Worm (Caenorhabditis elegans): ENCODE data around the gene B0416.5.

Gene B0416.5

ce11 chrX:9259552-9259951, 11.1 kb downstream of the B0416.5 start, which contains the start of gene F18G5.1:
F18G5.1 (plus strand) TSS chrX:9259852.
- TF ChIP-seq hmg-11 (tag; optimal IDR thresholded peaks at IDR 0.05) (no peak), unc-62 (GFP tag; optimal IDR thresholded peaks at IDR 0.05) (no peak), sea-2 (GFP tag; optimal IDR thresholded peaks at IDR 0.05) (no peak)

- TF ChIP-seq tbx-2 (tag; optimal IDR thresholded peaks at IDR 0.05) (no peak), pqm-1 (tag; optimal IDR thresholded peaks at IDR 0.05) (no peak), lin-39 (tag; optimal IDR thresholded peaks at IDR 0.05) (no peak), nhr-12 (tag; optimal IDR thresholded peaks at IDR 0.05) (no peak), elt-3 (tag; optimal IDR thresholded peaks at IDR 0.05) (no peak), nhr-237 (tag; optimal IDR thresholded peaks at IDR 0.05) (no peak), skn-1 (tag; optimal IDR thresholded peaks at IDR 0.05) (no peak), nfya-1 (tag; optimal IDR thresholded peaks at IDR 0.05; ENCODE audit: insufficient read depth) (no peak), ceh-28 (tag; optimal IDR thresholded peaks at IDR 0.05) (no peak), ama-1 (optimal IDR thresholded peaks at IDR 0.05) (no peak), ceh-16 (tag; optimal IDR thresholded peaks at IDR 0.05) (no peak), egl-27 (tag; optimal IDR thresholded peaks at IDR 0.05) (no peak), fos-1 (tag; optimal IDR thresholded peaks at IDR 0.05) (no peak), nhr-76 (tag; optimal IDR thresholded peaks at IDR 0.05) (no peak), nhr-28 (tag; optimal IDR thresholded peaks at IDR 0.05) (no peak), egl-5 (tag; optimal IDR thresholded peaks at IDR 0.05) (no peak), lsy-12 (tag; optimal IDR thresholded peaks at IDR 0.05) (no peak), nhr-11 (tag; optimal IDR thresholded peaks at IDR 0.05) (no peak)
Observed at ce11 chrX:9255993-9256392, 14.7 kb downstream of the B0416.5 start.

- no peak for TF ChIP-seq egl-5 (tag; optimal IDR thresholded peaks at IDR 0.05)
- TF ChIP-seq nhr-43 (tag; optimal IDR thresholded peaks at IDR 0.05; ENCODE audit: poor library complexity, severe bottlenecking), result no peak
- no peak for TF ChIP-seq nhr-11 (tag; optimal IDR thresholded peaks at IDR 0.05)
- TF ChIP-seq nhr-28 (tag; optimal IDR thresholded peaks at IDR 0.05), result no peak
- no peak for TF ChIP-seq ztf-11 (tag; optimal IDR thresholded peaks at IDR 0.05)
Observed at ce11 chrX:9251488-9251887, 19.2 kb downstream of the B0416.5 start, which contains the start of gene pes-8. pes-8 (plus strand) TSS chrX:9251788.

- TF ChIP-seq R02D3.7 (tag; optimal IDR thresholded peaks at IDR 0.05), result no peak
- no peak for TF ChIP-seq nhr-76 (tag; optimal IDR thresholded peaks at IDR 0.05)
- no peak for TF ChIP-seq ZK546.5 (tag; optimal IDR thresholded peaks at IDR 0.05)
- TF ChIP-seq nhr-43 (tag; optimal IDR thresholded peaks at IDR 0.05; ENCODE audit: poor library complexity, severe bottlenecking), result no peak
- TF ChIP-seq fkh-2 (tag; optimal IDR thresholded peaks at IDR 0.05), result no peak
- TF ChIP-seq hmg-11 (tag; optimal IDR thresholded peaks at IDR 0.05), result no peak
- TF ChIP-seq nhr-77 (tag; optimal IDR thresholded peaks at IDR 0.05), result no peak
- TF ChIP-seq egl-5 (tag; optimal IDR thresholded peaks at IDR 0.05), result no peak
Observed at ce11 chrX:9248083-9248805, 22.4 kb downstream of the B0416.5 start.

ce11 chrX:9246625-9247024, 24.0 kb downstream of the B0416.5 start:
- TF ChIP-seq lsy-12 (tag; optimal IDR thresholded peaks at IDR 0.05) (no peak), nhr-25 (tag; optimal IDR thresholded peaks at IDR 0.05) (peak; percentile 93), nhr-43 (tag; optimal IDR thresholded peaks at IDR 0.05; ENCODE audit: poor library complexity, severe bottlenecking) (peak; percentile 27)

ce11 chrX:9243257-9243656, 27.4 kb downstream of the B0416.5 start, which contains the start of gene gpa-12:
gpa-12 (plus strand) TSS chrX:9243557.
- TF ChIP-seq lin-15B (tag; optimal IDR thresholded peaks at IDR 0.05) (no peak), zag-1 (tag; optimal IDR thresholded peaks at IDR 0.05) (no peak), ceh-16 (tag; optimal IDR thresholded peaks at IDR 0.05) (no peak), nhr-23 (tag; optimal IDR thresholded peaks at IDR 0.05) (no peak), ceh-9 (tag; optimal IDR thresholded peaks at IDR 0.05) (no peak), R02D3.7 (tag; optimal IDR thresholded peaks at IDR 0.05) (no peak), sea-2 (GFP tag; optimal IDR thresholded peaks at IDR 0.05) (no peak), nhr-76 (tag; optimal IDR thresholded peaks at IDR 0.05) (no peak), nhr-77 (tag; optimal IDR thresholded peaks at IDR 0.05) (no peak), nhr-43 (tag; optimal IDR thresholded peaks at IDR 0.05; ENCODE audit: poor library complexity, severe bottlenecking) (no peak), pqm-1 (tag; optimal IDR thresholded peaks at IDR 0.05) (no peak), lsy-12 (tag; optimal IDR thresholded peaks at IDR 0.05) (no peak), pha-4 (tag; optimal IDR thresholded peaks at IDR 0.05) (no peak)
